Fruit fly (Drosophila melanogaster): Measurements from ENCODE around the gene Ciz1.
A peak's percentile ranks its signal among the peaks of the same experiment; 100 is the strongest.

Ciz1 gene

dm6 chr3L:9856430-9857218, 7.8 kb upstream of the Ciz1 start:
- TF ChIP-seq Pif1B (GFP tag; optimal IDR thresholded peaks at IDR 0.05) (no peak), CG17806 (tag; optimal IDR thresholded peaks at IDR 0.05) (peak; percentile 68), CG8301 (tag; optimal IDR thresholded peaks at IDR 0.05) (peak; percentile 54), rn (GFP tag; IDR thresholded peaks at IDR 0.05) (no peak), D1 (tag; optimal IDR thresholded peaks at IDR 0.05) (peak; percentile 22), CG13204 (GFP tag; optimal IDR thresholded peaks at IDR 0.05) (no peak), CG10348 (GFP tag; IDR thresholded peaks at IDR 0.05) (no peak), CG12605 (GFP tag; IDR thresholded peaks at IDR 0.05) (peak; percentile 70), CG32121 (GFP tag; IDR thresholded peaks at IDR 0.05) (peak; percentile 60; the same call in 1 of the 2 replicates), Snoo (tag; optimal IDR thresholded peaks at IDR 0.05) (no peak), CG15710 (tag; optimal IDR thresholded peaks at IDR 0.05) (peak; percentile 57), gl (tag; optimal IDR thresholded peaks at IDR 0.05) (no peak), CG4496 (GFP tag; IDR thresholded peaks at IDR 0.05) (peak; percentile 45; the same call in 2 of the 3 replicates), CG34367 (tag; optimal IDR thresholded peaks at IDR 0.05) (peak; percentile 42), EcR (GFP tag; optimal IDR thresholded peaks at IDR 0.05) (no peak), fd96Ca (GFP tag; IDR thresholded peaks at IDR 0.05) (no peak), CG9948 (tag; optimal IDR thresholded peaks at IDR 0.05) (peak; percentile 65), CG14655 (GFP tag; optimal IDR thresholded peaks at IDR 0.05) (no peak), Pif1A (GFP tag; optimal IDR thresholded peaks at IDR 0.05) (no peak), CG8159 (tag; optimal IDR thresholded peaks at IDR 0.05) (peak; percentile 70), Ets98B (GFP tag; IDR thresholded peaks at IDR 0.05) (peak; percentile 56; the same call in 1 of the 2 replicates)

DNA sequence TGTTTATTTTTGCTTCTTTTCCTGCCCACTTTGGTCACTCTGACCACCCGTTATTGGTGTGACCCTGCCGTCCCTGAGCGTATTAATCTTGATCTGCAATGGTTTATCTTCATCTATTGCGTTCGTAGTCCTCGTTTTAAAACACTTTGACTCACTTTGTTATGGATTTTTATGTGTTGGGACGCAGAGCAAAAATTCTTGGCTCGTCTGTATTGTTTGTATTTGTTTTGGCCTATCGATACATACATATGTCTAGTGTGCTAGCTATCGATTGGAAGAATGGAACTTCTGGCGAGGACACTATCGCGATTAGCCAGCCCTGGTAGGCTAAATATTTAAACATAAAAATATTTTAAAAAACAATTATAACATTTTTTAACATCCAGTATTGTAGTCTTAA, 4.8 kb upstream of the Ciz1 start, which contains the start of gene CG10809:
CG10809 (minus strand) TSS at position 266 of the 400 bp plus-strand sequence.
- TF ChIP-seq CG8159 (tag; optimal IDR thresholded peaks at IDR 0.05) (peak; percentile 16), CG10348 (GFP tag; IDR thresholded peaks at IDR 0.05) (no peak), CG15710 (tag; optimal IDR thresholded peaks at IDR 0.05) (peak; percentile 2), D1 (tag; optimal IDR thresholded peaks at IDR 0.05) (peak; percentile 19)

DNA sequence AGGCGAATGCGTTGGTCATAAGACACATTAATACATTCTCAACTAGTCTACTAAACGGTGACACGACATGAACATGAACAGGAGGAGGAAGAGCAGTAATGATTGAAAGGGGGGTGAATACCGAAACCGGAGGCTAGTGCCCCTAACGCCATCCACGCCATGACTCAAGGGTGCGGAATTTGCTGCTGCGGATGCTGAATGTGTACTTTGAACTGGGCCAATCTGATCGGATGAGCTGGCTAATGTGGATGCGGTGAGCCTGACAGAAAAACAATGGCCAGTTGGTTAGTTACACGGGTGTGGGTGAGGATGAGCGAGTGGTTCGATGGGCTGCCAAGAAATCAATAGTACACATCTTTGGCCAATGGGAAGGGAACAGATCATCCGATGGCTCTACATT, 783 bp upstream of the Ciz1 start:
- peak; percentile 38 for TF ChIP-seq gl (tag; optimal IDR thresholded peaks at IDR 0.05)
- TF ChIP-seq CG4496 (GFP tag; IDR thresholded peaks at IDR 0.05), result 0 out of 3 replicates have a peak, but pooled peaks have one; percentile 39
- TF ChIP-seq Snoo (tag; optimal IDR thresholded peaks at IDR 0.05), result no peak
- TF ChIP-seq rn (GFP tag; IDR thresholded peaks at IDR 0.05), result no peak
- TF ChIP-seq CG13204 (GFP tag; optimal IDR thresholded peaks at IDR 0.05), result no peak
- no peak for TF ChIP-seq CG8301 (tag; optimal IDR thresholded peaks at IDR 0.05)
- TF ChIP-seq CG34367 (tag; optimal IDR thresholded peaks at IDR 0.05), result no peak

DNA sequence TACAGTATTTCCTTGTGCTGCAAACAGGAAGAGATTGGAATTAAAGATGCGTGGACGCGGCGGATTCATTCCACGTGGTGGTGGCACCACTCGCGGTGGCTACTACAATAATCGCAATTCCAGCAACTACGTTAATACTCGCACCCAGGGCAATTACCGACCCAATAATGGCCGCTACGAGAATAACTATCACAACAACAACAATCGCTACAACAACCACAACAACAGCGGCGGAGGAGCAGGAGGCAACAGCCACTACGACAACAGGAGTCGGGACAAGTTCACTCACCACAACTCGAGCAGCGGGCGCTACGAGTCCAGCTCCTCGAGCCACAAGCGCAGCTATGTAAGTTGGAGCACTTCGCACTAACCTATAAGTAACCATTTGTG, 609 bp downstream of the Ciz1 start:
- TF ChIP-seq EcR (GFP tag; optimal IDR thresholded peaks at IDR 0.05), result no peak
- no peak for TF ChIP-seq CG8159 (tag; optimal IDR thresholded peaks at IDR 0.05)

DNA sequence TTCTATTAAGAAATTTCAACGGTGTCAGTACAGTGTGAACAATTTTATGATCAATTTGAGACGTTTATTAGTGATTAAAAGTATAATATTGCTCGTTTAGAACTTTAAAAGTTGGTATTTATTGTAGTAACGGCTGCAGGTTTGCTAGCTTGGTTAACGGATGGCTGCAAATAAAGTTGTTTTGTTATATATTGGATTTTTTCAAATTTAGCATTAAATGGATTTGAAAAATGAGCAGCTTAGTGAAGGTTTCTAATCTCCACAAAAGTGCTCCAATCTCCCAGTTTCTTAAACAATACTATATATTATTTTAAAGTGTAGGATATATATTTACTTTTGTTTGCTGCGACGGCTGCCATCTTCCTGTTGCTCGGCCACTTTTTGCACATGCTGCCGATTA, 7.6 kb downstream of the Ciz1 start:
- TF ChIP-seq CG9948 (tag; optimal IDR thresholded peaks at IDR 0.05) (peak; percentile 36), CG17806 (tag; optimal IDR thresholded peaks at IDR 0.05) (no peak), CG12605 (GFP tag; IDR thresholded peaks at IDR 0.05) (no peak; the same call in 1 of the 2 replicates), rn (GFP tag; IDR thresholded peaks at IDR 0.05) (no peak), Ets98B (GFP tag; IDR thresholded peaks at IDR 0.05) (peak; percentile 13; the same call in 1 of the 2 replicates), CG8159 (tag; optimal IDR thresholded peaks at IDR 0.05) (peak; percentile 46), fd96Ca (GFP tag; IDR thresholded peaks at IDR 0.05) (peak; percentile 38; the same call in 2 of the 3 replicates), CG10348 (GFP tag; IDR thresholded peaks at IDR 0.05) (no peak), CG8301 (tag; optimal IDR thresholded peaks at IDR 0.05) (peak; percentile 62), gl (tag; optimal IDR thresholded peaks at IDR 0.05) (no peak), CG13204 (GFP tag; optimal IDR thresholded peaks at IDR 0.05) (no peak), CG15710 (tag; optimal IDR thresholded peaks at IDR 0.05) (peak; percentile 3), CG32121 (GFP tag; IDR thresholded peaks at IDR 0.05) (0 out of 2 replicates have a peak, but pooled peaks have one; percentile 18), CG4496 (GFP tag; IDR thresholded peaks at IDR 0.05) (0 out of 3 replicates have a peak, but pooled peaks have one; percentile 56), CG34367 (tag; optimal IDR thresholded peaks at IDR 0.05) (no peak), Pif1B (GFP tag; optimal IDR thresholded peaks at IDR 0.05) (peak; percentile 39), CG14655 (GFP tag; optimal IDR thresholded peaks at IDR 0.05) (no peak), Pif1A (GFP tag; optimal IDR thresholded peaks at IDR 0.05) (no peak), Snoo (tag; optimal IDR thresholded peaks at IDR 0.05) (peak; percentile 2), D1 (tag; optimal IDR thresholded peaks at IDR 0.05) (no peak), EcR (GFP tag; optimal IDR thresholded peaks at IDR 0.05) (no peak)

- TF ChIP-seq CG4496 (GFP tag; IDR thresholded peaks at IDR 0.05) (0 out of 3 replicates have a peak, but pooled peaks have one; percentile 41), fd96Ca (GFP tag; IDR thresholded peaks at IDR 0.05) (no peak), rn (GFP tag; IDR thresholded peaks at IDR 0.05) (no peak), CG8159 (tag; optimal IDR thresholded peaks at IDR 0.05) (no peak)
Measured at dm6 chr3L:9878685-9879084, 14.2 kb downstream of the Ciz1 start, which contains the start of gene CG34382. TSS of gene CG34382 (plus strand) at chr3L:9878985.

Measured in whole organism, pupa.